Fruit fly (Drosophila melanogaster) whole organism, embryonic: ENCODE measurements around the gene Cog2.
A peak's percentile ranks its signal among the peaks of the same experiment; 100 is the strongest.

ENCODE experiments used
- Asciz ChIP-seq: fragments of 200-800 bp; sonication (Bioruptor generic); optimal IDR thresholded peaks from 2 replicates; lab custom pipeline; 2017; ENCODE audit warnings: missing biosample characterization, mild to moderate bottlenecking, missing genetic modification characterization, missing genetic modification reagents
- Bdp1 ChIP-seq: fragments of 200-800 bp; sonication (Bioruptor generic); optimal IDR thresholded peaks from 3 replicates; lab custom pipeline; 2016; ENCODE audit warnings: missing biosample characterization, missing genetic modification characterization
- CG12155 ChIP-seq: fragments of 200-800 bp; sonication (Bioruptor generic); optimal IDR thresholded peaks from 3 replicates; lab custom pipeline; 2016; ENCODE audit warnings: missing biosample characterization, missing genetic modification characterization
- CG13894 ChIP-seq: fragments of 200-800 bp; sonication (Bioruptor generic); optimal IDR thresholded peaks from 3 replicates; lab custom pipeline; 2018; ENCODE audit warnings: missing biosample characterization, mild to moderate bottlenecking, missing genetic modification characterization, moderate library complexity
- CG1832 ChIP-seq: fragments of 200-800 bp; sonication (Bioruptor generic); optimal IDR thresholded peaks from 2 replicates; lab custom pipeline; 2017; ENCODE audit warnings: missing biosample characterization, mild to moderate bottlenecking, missing genetic modification characterization, inconsistent platforms
- CG31224 ChIP-seq: fragments of 200-800 bp; sonication (Bioruptor generic); IDR thresholded peaks from 2 replicates; pipeline ENCODE4 v1.3.6; 2022; ENCODE audit warnings: missing biosample characterization, missing genetic modification characterization
- CG31365 ChIP-seq: fragments of 200-800 bp; sonication (Bioruptor generic); optimal IDR thresholded peaks from 2 replicates; lab custom pipeline; 2018; ENCODE audit warnings: missing biosample characterization, mild to moderate bottlenecking, missing genetic modification characterization
- CG31388 ChIP-seq: fragments of 200-800 bp; sonication (Bioruptor generic); optimal IDR thresholded peaks from 2 replicates; lab custom pipeline; 2016; ENCODE audit warnings: missing biosample characterization, missing genetic modification characterization
- CG32532 ChIP-seq: fragments of 200-800 bp; sonication (Bioruptor generic); IDR thresholded peaks from 2 replicates; pipeline ENCODE4 v1.3.6; 2022; ENCODE audit warnings: missing biosample characterization, missing genetic modification characterization
- CG3847 ChIP-seq: fragments of 200-800 bp; sonication (Bioruptor generic); IDR thresholded peaks from 2 replicates; pipeline ENCODE4 v1.3.6; 2022; ENCODE audit warnings: missing biosample characterization, missing genetic modification characterization
- CG43689 ChIP-seq: fragments of 200-800 bp; sonication (Bioruptor generic); IDR thresholded peaks from 2 replicates; pipeline ENCODE4 v1.3.6; 2022; ENCODE audit warnings: missing biosample characterization, missing genetic modification characterization
- CG6654 ChIP-seq: fragments of 200-800 bp; sonication (Bioruptor generic); optimal IDR thresholded peaks from 2 replicates; lab custom pipeline; 2017; ENCODE audit warnings: missing biosample characterization, mild to moderate bottlenecking, missing genetic modification characterization
- CG6689 ChIP-seq: fragments of 200-800 bp; sonication (Bioruptor generic); IDR thresholded peaks from 2 replicates; pipeline ENCODE4 v1.3.6; 2022; ENCODE audit warnings: missing biosample characterization, missing genetic modification characterization
- CG7745 ChIP-seq: fragments of 200-800 bp; sonication (Bioruptor generic); optimal IDR thresholded peaks from 2 replicates; lab custom pipeline; 2018; ENCODE audit warnings: missing biosample characterization, mild to moderate bottlenecking, missing genetic modification characterization, moderate library complexity
- CG7963 ChIP-seq: fragments of 200-800 bp; sonication (Bioruptor generic); IDR thresholded peaks from 3 replicates; pipeline ENCODE4 v1.3.6; 2022; ENCODE audit warnings: missing biosample characterization, missing genetic modification characterization; ENCODE audit not compliant: partially characterized antibody
- CG8924 ChIP-seq: fragments of 200-800 bp; optimal IDR thresholded peaks from 3 replicates; lab custom pipeline; 2019; ENCODE audit warnings: missing biosample characterization, mild to moderate bottlenecking, missing genetic modification characterization, moderate library complexity
- CG9215 ChIP-seq: fragments of 200-800 bp; sonication (Bioruptor generic); IDR thresholded peaks from 2 replicates; pipeline ENCODE4 v1.3.6; 2022; ENCODE audit warnings: missing biosample characterization, missing genetic modification characterization
- CG9932 ChIP-seq: fragments of 200-800 bp; sonication (Bioruptor generic); IDR thresholded peaks from 2 replicates; pipeline ENCODE4 v1.3.6; 2022; ENCODE audit warnings: missing biosample characterization, missing genetic modification characterization
- Dfd ChIP-seq, 2 experiments: fragments of >200 bp; optimal IDR thresholded peaks; 2 replicates each; lab custom pipeline; 2017; ENCODE audit warnings: missing biosample characterization in 2 of 2, missing genetic modification characterization in 2 of 2
- GATAe ChIP-seq: fragments of 200-800 bp; sonication (Bioruptor generic); conservative IDR thresholded peaks from 2 replicates; pipeline ENCODE4 v1.3.6; 2022; ENCODE audit warnings: missing biosample characterization, missing genetic modification characterization
- Hr51 ChIP-seq, 2 experiments: fragments of 200-800 bp; sonication (Bioruptor generic); optimal IDR thresholded peaks; 2 replicates in 1 of 2; 3 replicates in 1 of 2; lab custom pipeline; 2016 to 2018; ENCODE audit warnings: missing biosample characterization in 2 of 2, missing genetic modification characterization in 2 of 2, mild to moderate bottlenecking in 1 of 2, moderate library complexity in 1 of 2
- MBD-R2 ChIP-seq: fragments of 200-800 bp; sonication (Bioruptor generic); IDR thresholded peaks from 2 replicates; pipeline ENCODE4 v1.3.6; 2022; ENCODE audit warnings: missing biosample characterization, missing genetic modification characterization
- Myb ChIP-seq: fragments of 200-800 bp; sonication (Bioruptor generic); optimal IDR thresholded peaks from 2 replicates; lab custom pipeline; 2016; ENCODE audit warnings: missing biosample characterization, missing genetic modification characterization
- Nf-YA ChIP-seq: fragments of 200-800 bp; sonication (Bioruptor generic); IDR thresholded peaks from 2 replicates; pipeline ENCODE4 v1.3.6; 2022; ENCODE audit warnings: missing biosample characterization, missing genetic modification characterization
- Nf-YC ChIP-seq: fragments of 200-800 bp; optimal IDR thresholded peaks from 3 replicates; lab custom pipeline; 2019; ENCODE audit warnings: missing biosample characterization, mild to moderate bottlenecking, missing genetic modification characterization, moderate library complexity
- NfI ChIP-seq: fragments of 200-800 bp; sonication (Bioruptor generic); optimal IDR thresholded peaks from 3 replicates; lab custom pipeline; 2018; ENCODE audit warnings: missing biosample characterization, mild to moderate bottlenecking, missing genetic modification characterization, moderate library complexity
- Six4 ChIP-seq: fragments of 200-800 bp; sonication (Bioruptor generic); optimal IDR thresholded peaks from 2 replicates; lab custom pipeline; 2016; ENCODE audit warnings: missing biosample characterization, missing genetic modification characterization
- Sox102F ChIP-seq: fragments of 200-800 bp; sonication (Bioruptor generic); optimal IDR thresholded peaks from 2 replicates; lab custom pipeline; 2018; ENCODE audit warnings: missing biosample characterization, mild to moderate bottlenecking, missing genetic modification characterization, moderate library complexity
- al ChIP-seq: fragments of 200-800 bp; sonication (Bioruptor generic); IDR thresholded peaks from 2 replicates; pipeline ENCODE4 v1.3.6; 2022; ENCODE audit warnings: missing biosample characterization, missing genetic modification characterization
- aop ChIP-seq: fragments of 200-800 bp; sonication (Bioruptor generic); IDR thresholded peaks from 2 replicates; pipeline ENCODE4 v1.3.6; 2022; ENCODE audit warnings: missing biosample characterization, missing genetic modification characterization
- ara ChIP-seq: fragments of 200-800 bp; sonication (Bioruptor generic); IDR thresholded peaks from 2 replicates; pipeline ENCODE4 v1.3.6; 2022; ENCODE audit warnings: missing biosample characterization, missing genetic modification characterization
- croc ChIP-seq: fragments of 200-800 bp; sonication (Bioruptor generic); conservative IDR thresholded peaks from 3 replicates; pipeline ENCODE4 v1.3.6; 2022; ENCODE audit warnings: missing biosample characterization, missing genetic modification characterization
- dmrt99B ChIP-seq: fragments of 200-800 bp; sonication (Bioruptor generic); optimal IDR thresholded peaks from 2 replicates; lab custom pipeline; 2018; ENCODE audit warnings: missing biosample characterization, mild to moderate bottlenecking, missing genetic modification characterization, moderate library complexity
- fd3F ChIP-seq: fragments of 200-800 bp; sonication (Bioruptor generic); optimal IDR thresholded peaks from 2 replicates; lab custom pipeline; 2018; ENCODE audit warnings: missing biosample characterization, mild to moderate bottlenecking, missing genetic modification characterization, moderate library complexity
- fd96Cb ChIP-seq: fragments of 200-800 bp; sonication (Bioruptor generic); optimal IDR thresholded peaks from 2 replicates; lab custom pipeline; 2018; ENCODE audit warnings: missing biosample characterization, mild to moderate bottlenecking, missing genetic modification characterization, moderate library complexity
- fu2 ChIP-seq: fragments of 200-800 bp; sonication (Bioruptor generic); optimal IDR thresholded peaks from 2 replicates; lab custom pipeline; 2016; ENCODE audit warnings: missing biosample characterization, missing genetic modification characterization
- gsb ChIP-seq: fragments of 200-800 bp; sonication (Bioruptor generic); IDR thresholded peaks from 2 replicates; pipeline ENCODE4 v1.3.6; 2022; ENCODE audit warnings: missing biosample characterization, missing genetic modification characterization
- jumu ChIP-seq: fragments of 200-800 bp; sonication (Bioruptor generic); optimal IDR thresholded peaks from 3 replicates; lab custom pipeline; 2016; ENCODE audit warnings: missing biosample characterization, missing genetic modification characterization
- prd ChIP-seq, 3 experiments: fragments of >200 bp in 2 of 3; fragments of 200-800 bp in 1 of 3; sonication (Bioruptor generic) in 1 of 3; optimal IDR thresholded peaks in 2 of 3; IDR thresholded peaks in 1 of 3; 2 replicates in 2 of 3; 3 replicates in 1 of 3; pipeline versions ENCODE4 v1.3.6 to Lab custom; 2017 to 2022; ENCODE audit warnings: missing biosample characterization in 1 of 3, missing genetic modification characterization in 1 of 3
- repo ChIP-seq: fragments of 200-800 bp; sonication (Bioruptor generic); optimal IDR thresholded peaks from 2 replicates; lab custom pipeline; 2016; ENCODE audit warnings: missing biosample characterization, missing genetic modification characterization
- salm ChIP-seq: fragments of 200-800 bp; sonication (Bioruptor generic); optimal IDR thresholded peaks from 2 replicates; lab custom pipeline; 2018; ENCODE audit warnings: missing biosample characterization, mild to moderate bottlenecking, missing genetic modification characterization
- sd ChIP-seq: fragments of 200-800 bp; sonication (Bioruptor generic); optimal IDR thresholded peaks from 3 replicates; lab custom pipeline; 2018; ENCODE audit warnings: missing biosample characterization, mild to moderate bottlenecking, missing genetic modification characterization, moderate library complexity
- slbo ChIP-seq: fragments of 200-800 bp; sonication (Bioruptor generic); IDR thresholded peaks from 2 replicates; pipeline ENCODE4 v1.3.6; 2022; ENCODE audit warnings: missing biosample characterization, missing genetic modification characterization
- slp2 ChIP-seq: fragments of 200-800 bp; sonication (Bioruptor generic); optimal IDR thresholded peaks from 2 replicates; lab custom pipeline; 2016; ENCODE audit warnings: missing biosample characterization, missing genetic modification characterization
- tna ChIP-seq: fragments of 200-800 bp; sonication (Bioruptor generic); IDR thresholded peaks from 2 replicates; pipeline ENCODE4 v1.3.6; 2022; ENCODE audit warnings: missing biosample characterization, missing genetic modification characterization; ENCODE audit not compliant: partially characterized antibody
- tx ChIP-seq: fragments of 200-800 bp; sonication (Bioruptor generic); optimal IDR thresholded peaks from 2 replicates; lab custom pipeline; 2016; ENCODE audit warnings: missing biosample characterization, missing genetic modification characterization
- unc-4 ChIP-seq: fragments of 200-800 bp; sonication (Bioruptor generic); IDR thresholded peaks from 2 replicates; pipeline ENCODE4 v1.3.6; 2022; ENCODE audit warnings: missing biosample characterization, missing genetic modification characterization; ENCODE audit not compliant: partially characterized antibody
- z ChIP-seq: fragments of 200-800 bp; sonication (Bioruptor generic); IDR thresholded peaks from 3 replicates; pipeline ENCODE4 v1.3.6; 2022; ENCODE audit warnings: missing biosample characterization, missing genetic modification characterization
- zfh2 ChIP-seq: fragments of 200-800 bp; sonication (Bioruptor generic); optimal IDR thresholded peaks from 2 replicates; lab custom pipeline; 2016; ENCODE audit warnings: missing biosample characterization, missing genetic modification characterization

Gene Cog2

DNA sequence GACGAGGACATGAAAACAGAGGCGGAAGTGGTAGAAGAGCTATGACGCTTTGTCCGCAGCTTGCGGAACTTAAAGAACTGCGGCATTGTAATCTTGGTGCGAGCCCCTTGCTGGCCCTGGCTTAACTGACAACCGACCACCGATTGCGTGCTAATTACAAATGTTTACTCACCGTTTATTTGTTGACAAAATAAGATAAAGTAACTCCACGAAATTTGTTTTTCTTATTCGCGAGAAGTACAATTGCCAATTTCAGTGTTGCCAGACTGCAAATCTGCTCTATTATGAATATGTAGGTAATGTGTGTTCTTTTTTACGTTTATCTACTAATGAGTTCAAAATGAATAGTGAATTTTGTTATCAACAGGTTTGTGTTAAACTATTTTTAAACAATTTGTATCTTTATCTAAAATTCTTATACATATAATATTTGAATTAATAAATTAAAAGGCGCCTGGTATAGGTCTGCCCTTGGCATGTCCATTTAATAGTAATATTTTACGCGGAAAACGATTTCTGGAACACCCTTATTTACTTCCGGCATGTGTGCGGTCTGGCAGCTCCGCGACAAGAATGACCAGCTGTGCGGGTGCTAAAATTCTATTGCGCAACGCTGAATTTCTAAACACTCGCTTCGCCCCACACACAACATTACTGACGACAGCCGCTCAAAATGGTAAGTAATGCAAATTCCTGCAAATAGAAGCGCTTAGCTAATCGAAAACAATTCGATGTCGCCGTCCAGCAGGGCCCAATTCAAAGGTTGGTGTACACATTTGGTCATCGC lies 4.6 kb downstream of the Cog2 start, which contains the start of the genes Atg4b and Hibch (continued):
- TF ChIP-seq croc (GFP tag; lab: Robert Waterston, UW) (peak; percentile 69; the same call in 2 of the 3 replicates), fd3F (GFP tag; lab: Kevin White, UChicago) (peak; percentile 79), CG6654 (GFP tag; lab: Kevin White, UChicago) (peak; percentile 63), CG8924 (tag; lab: Kevin White, UChicago) (peak; percentile 91), gsb (GFP tag; lab: Robert Waterston, UW) (no peak; the same call in 1 of the 2 replicates), MBD-R2 (GFP tag; lab: Robert Waterston, UW) (peak; percentile 87), unc-4 (no peak), CG12155 (peak; percentile 82), CG7745 (no peak), fd96Cb (tag; lab: Kevin White, UChicago) (peak; percentile 82), CG13894 (tag; lab: Kevin White, UChicago) (no peak), CG31224 (GFP tag; lab: Robert Waterston, UW) (peak; percentile 75), repo (GFP tag; lab: Kevin White, UChicago) (no peak), Six4 (peak; percentile 62), aop (GFP tag; lab: Robert Waterston, UW) (peak; percentile 97), tna (GFP tag; lab: Robert Waterston, UW) (no peak), Myb (GFP tag; lab: Kevin White, UChicago) (peak; percentile 15), GATAe (peak; percentile 39; the same call in 1 of the 2 replicates), CG1832 (no peak), CG3847 (GFP tag; lab: Robert Waterston, UW) (peak; percentile 92), z (0 out of 3 replicates have a peak, but pooled peaks have one; percentile 22), zfh2 (GFP tag; lab: Kevin White, UChicago) (peak; percentile 69), CG43689 (GFP tag; lab: Robert Waterston, UW) (peak; percentile 59; the same call in 1 of the 2 replicates), sd (tag; lab: Kevin White, UChicago) (no peak), Bdp1 (peak; percentile 26), Nf-YC (tag; lab: Kevin White, UChicago) (peak; percentile 87), Asciz (GFP tag; lab: Kevin White, UChicago) (no peak), NfI (GFP tag; lab: Kevin White, UChicago) (peak; percentile 85), CG31365 (no peak), CG31388 (peak; percentile 54), jumu (GFP tag; lab: Kevin White, UChicago) (peak; percentile 34), Dfd (GFP tag; optimal IDR thresholded peaks at IDR 0.05; lab: Kevin White, UChicago) (no peak), Nf-YA (GFP tag; lab: Robert Waterston, UW) (no peak), Sox102F (GFP tag; lab: Kevin White, UChicago) (no peak), salm (peak; percentile 64), CG6689 (GFP tag; lab: Robert Waterston, UW) (peak; percentile 94), tx (GFP tag; lab: Kevin White, UChicago) (peak; percentile 23), CG7963 (GFP tag; lab: Robert Waterston, UW) (no peak), CG9932 (GFP tag; lab: Robert Waterston, UW) (peak; percentile 94), dmrt99B (tag; lab: Kevin White, UChicago) (no peak), slp2 (GFP tag; lab: Kevin White, UChicago) (no peak), prd (optimal IDR thresholded peaks at IDR 0.05; lab: Kevin White, UChicago) (no peak), prd (GFP tag; IDR thresholded peaks at IDR 0.05; lab: Robert Waterston, UW) (peak; percentile 89), ara (GFP tag; lab: Robert Waterston, UW) (peak; percentile 71; the same call in 1 of the 2 replicates), slbo (GFP tag; lab: Robert Waterston, UW) (peak; percentile 91), al (GFP tag; lab: Robert Waterston, UW) (peak; percentile 78), CG32532 (peak; percentile 86), fu2 (GFP tag; lab: Kevin White, UChicago) (peak; percentile 22), CG9215 (peak; percentile 86), Hr51 (GFP tag; optimal IDR thresholded peaks at IDR 0.05; lab: Kevin White, UChicago) (peak; percentile 24 to 78)
